Fruit fly (Drosophila melanogaster) whole organism, embryonic: ENCODE results near the gene CG3097.

Experiments
- CG2120 ChIP-seq: fragments of 200-800 bp; sonication (Bioruptor generic); optimal IDR thresholded peaks from 3 replicates; lab custom pipeline; 2016; ENCODE audit warnings: missing biosample characterization, missing genetic modification characterization
- CG42726 ChIP-seq: fragments of 200-800 bp; sonication (Bioruptor generic); IDR thresholded peaks from 2 replicates; pipeline ENCODE4 v1.3.6; 2022; ENCODE audit warnings: missing biosample characterization, missing genetic modification characterization; ENCODE audit not compliant: partially characterized antibody
- Hmr ChIP-seq: fragments of 200-800 bp; sonication (Bioruptor generic); optimal IDR thresholded peaks from 3 replicates; lab custom pipeline; 2017; ENCODE audit warnings: mild to moderate bottlenecking, missing biosample characterization, missing genetic modification reagents, missing genetic modification characterization
- fd3F ChIP-seq: fragments of 200-800 bp; sonication (Bioruptor generic); optimal IDR thresholded peaks from 2 replicates; lab custom pipeline; 2018; ENCODE audit warnings: missing biosample characterization, mild to moderate bottlenecking, missing genetic modification characterization, moderate library complexity

DNA sequence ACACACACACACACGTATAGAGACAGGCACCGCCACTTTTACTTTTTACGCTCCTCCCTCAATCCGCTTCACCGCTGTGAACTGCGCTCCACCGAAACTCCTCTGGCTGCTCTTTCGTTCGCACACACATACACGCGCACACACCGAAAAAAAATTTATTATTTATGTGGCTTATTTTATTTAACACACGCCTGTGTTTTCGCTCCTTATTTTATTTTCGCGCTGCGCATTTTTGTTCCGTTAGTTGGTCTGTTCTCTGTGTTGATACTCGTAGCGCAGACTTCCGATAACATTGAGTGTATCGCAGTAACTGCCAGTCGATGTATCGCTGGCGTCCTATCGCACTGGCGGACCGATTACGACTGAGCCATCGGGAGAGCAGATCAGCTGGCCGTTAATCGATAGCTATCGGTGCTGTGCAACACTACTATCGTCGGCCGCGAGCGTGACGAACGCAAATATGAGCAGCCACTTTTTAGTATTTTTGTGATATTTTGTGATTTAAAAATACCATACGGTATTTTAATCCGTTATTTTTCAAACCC is 32.8 kb downstream of the CG3097 start, which contains the start of gene Snx27:
- peak; percentile 100 for TF ChIP-seq CG42726
- TF ChIP-seq Hmr: peak; percentile 76
- no peak for TF ChIP-seq fd3F (GFP tag; lab: Kevin White, UChicago)
- peak; percentile 72 for TF ChIP-seq CG2120 (GFP tag; lab: Kevin White, UChicago)
